Fruit fly (Drosophila melanogaster) S2 (cell line): Measurements from ENCODE around the gene CG43965.

Experiments
- CG8478 ChIP-seq: fragments of >200 bp; optimal IDR thresholded peaks from 2 replicates; lab custom pipeline; 2018
- CTCF ChIP-seq, 2 experiments: fragments of >200 bp; optimal IDR thresholded peaks; 2 replicates each; lab custom pipeline; 2018

dm6 chr3L:8749676-8750654 is 24.4 kb upstream of the CG43965 start, which contains the start of gene CG13306:
- TF ChIP-seq CTCF (optimal IDR thresholded peaks at IDR 0.05; lab: Kevin White, UChicago) (no peak), CG8478 (lab: Kevin White, UChicago) (no peak)
